Fruit fly (Drosophila melanogaster) whole organism, embryonic: ENCODE results near the gene SrpRbeta.

Experiments used
- C15 ChIP-seq: fragments of 200-800 bp; sonication (Bioruptor generic); IDR thresholded peaks from 3 replicates; pipeline ENCODE4 v1.3.6; 2022; ENCODE audit warnings: missing biosample characterization, missing genetic modification characterization
- CG10462 ChIP-seq: fragments of 200-800 bp; sonication (Bioruptor generic); optimal IDR thresholded peaks from 2 replicates; lab custom pipeline; 2016; ENCODE audit warnings: missing biosample characterization, missing genetic modification characterization
- CG11085 ChIP-seq: fragments of 200-800 bp; sonication (Bioruptor generic); IDR thresholded peaks from 2 replicates; pipeline ENCODE4 v1.3.6; 2022; ENCODE audit warnings: missing biosample characterization, missing genetic modification characterization
- CG13123 ChIP-seq: fragments of 200-800 bp; sonication (Bioruptor generic); optimal IDR thresholded peaks from 2 replicates; lab custom pipeline; 2016; ENCODE audit warnings: missing biosample characterization, missing genetic modification characterization
- CG14050 ChIP-seq: fragments of 200-800 bp; sonication (Bioruptor generic); IDR thresholded peaks from 3 replicates; pipeline ENCODE4 v1.3.6; 2022; ENCODE audit warnings: missing biosample characterization, missing genetic modification characterization
- CG15073 ChIP-seq: fragments of 200-800 bp; sonication (Bioruptor generic); optimal IDR thresholded peaks from 2 replicates; lab custom pipeline; 2016; ENCODE audit warnings: missing biosample characterization, missing genetic modification characterization
- CG16863 ChIP-seq: fragments of 200-800 bp; sonication (Bioruptor generic); optimal IDR thresholded peaks from 3 replicates; lab custom pipeline; 2016; ENCODE audit warnings: missing biosample characterization, missing genetic modification characterization
- CG18476 ChIP-seq: fragments of 200-800 bp; sonication (Bioruptor generic); optimal IDR thresholded peaks from 2 replicates; lab custom pipeline; 2016; ENCODE audit warnings: missing biosample characterization, mild to moderate bottlenecking, missing genetic modification characterization
- CG18764 ChIP-seq: fragments of 200-800 bp; sonication (Bioruptor generic); optimal IDR thresholded peaks from 3 replicates; lab custom pipeline; 2016; ENCODE audit warnings: missing biosample characterization, missing genetic modification characterization
- CG2889 ChIP-seq: fragments of 200-800 bp; sonication (Bioruptor generic); IDR thresholded peaks from 3 replicates; pipeline ENCODE4 v1.3.6; 2022; ENCODE audit warnings: missing biosample characterization, missing genetic modification characterization
- CG30020 ChIP-seq: fragments of 200-800 bp; optimal IDR thresholded peaks from 2 replicates; lab custom pipeline; 2019; ENCODE audit warnings: missing biosample characterization, mild to moderate bottlenecking, missing genetic modification characterization, moderate library complexity
- CG31224 ChIP-seq: fragments of 200-800 bp; sonication (Bioruptor generic); IDR thresholded peaks from 2 replicates; pipeline ENCODE4 v1.3.6; 2022; ENCODE audit warnings: missing biosample characterization, missing genetic modification characterization
- CG5245 ChIP-seq: fragments of 200-800 bp; sonication (Bioruptor generic); optimal IDR thresholded peaks from 3 replicates; lab custom pipeline; 2016; ENCODE audit warnings: missing biosample characterization, missing genetic modification characterization
- CG6813 ChIP-seq: fragments of 200-800 bp; sonication (Bioruptor generic); optimal IDR thresholded peaks from 2 replicates; lab custom pipeline; 2017; ENCODE audit warnings: missing biosample characterization, missing genetic modification characterization, mild to moderate bottlenecking, moderate library complexity, missing genetic modification reagents
- Chrac-16 ChIP-seq: fragments of 200-800 bp; sonication (Bioruptor generic); optimal IDR thresholded peaks from 3 replicates; lab custom pipeline; 2016; ENCODE audit warnings: missing biosample characterization, missing genetic modification characterization
- Doc3 ChIP-seq: fragments of 200-800 bp; sonication (Bioruptor generic); IDR thresholded peaks from 3 replicates; pipeline ENCODE4 v1.3.6; 2022; ENCODE audit warnings: missing biosample characterization, missing genetic modification characterization; ENCODE audit not compliant: partially characterized antibody
- Ets65A ChIP-seq: fragments of 200-800 bp; sonication (Bioruptor generic); peaks from one replicate; lab custom pipeline; 2016; ENCODE audit warnings: missing biosample characterization, missing genetic modification characterization
- HmgZ ChIP-seq: fragments of 200-800 bp; sonication (Bioruptor generic); optimal IDR thresholded peaks from 2 replicates; lab custom pipeline; 2018; ENCODE audit warnings: missing biosample characterization, mild to moderate bottlenecking, missing genetic modification characterization
- Hr39 ChIP-seq: fragments of >200 bp; optimal IDR thresholded peaks from 2 replicates; lab custom pipeline; 2017
- Med ChIP-seq: fragments of 200-800 bp; sonication (Bioruptor generic); peaks from one replicate; lab custom pipeline; 2016; ENCODE audit warnings: missing biosample characterization, missing genetic modification characterization, mild to moderate bottlenecking, inconsistent platforms, moderate library complexity
- NC2α ChIP-seq: fragments of 200-800 bp; sonication (Bioruptor generic); optimal IDR thresholded peaks from 2 replicates; lab custom pipeline; 2016; ENCODE audit warnings: missing biosample characterization, missing genetic modification characterization
- Oaz ChIP-seq: fragments of 200-800 bp; sonication (Bioruptor generic); IDR thresholded peaks from 2 replicates; pipeline ENCODE4 v1.3.6; 2022; ENCODE audit warnings: missing biosample characterization, missing genetic modification characterization
- Pdp1 ChIP-seq, 2 experiments: fragments of 200-800 bp; sonication (Bioruptor generic); optimal IDR thresholded peaks; 3 replicates each; lab custom pipeline; 2016; ENCODE audit warnings: missing biosample characterization in 2 of 2, missing genetic modification characterization in 2 of 2, mild to moderate bottlenecking in 1 of 2, moderate library complexity in 1 of 2
- Rfx ChIP-seq: fragments of 200-800 bp; sonication (Bioruptor generic); IDR thresholded peaks from 2 replicates; pipeline ENCODE4 v1.3.6; 2022; ENCODE audit warnings: missing biosample characterization, missing genetic modification characterization
- Rx ChIP-seq: fragments of 200-800 bp; sonication (Bioruptor generic); IDR thresholded peaks from 2 replicates; pipeline ENCODE4 v1.3.6; 2022; ENCODE audit warnings: missing biosample characterization, missing genetic modification characterization
- Ssrp ChIP-seq: fragments of 200-800 bp; sonication (Bioruptor generic); optimal IDR thresholded peaks from 2 replicates; lab custom pipeline; 2018; ENCODE audit warnings: missing biosample characterization, mild to moderate bottlenecking, missing genetic modification characterization, moderate library complexity
- TFAM ChIP-seq: fragments of 200-800 bp; sonication (Bioruptor generic); optimal IDR thresholded peaks from 2 replicates; lab custom pipeline; 2017; ENCODE audit warnings: missing biosample characterization, missing genetic modification characterization, inconsistent platforms
- ash1 ChIP-seq: fragments of 200-800 bp; sonication (Bioruptor generic); optimal IDR thresholded peaks from 2 replicates; lab custom pipeline; 2018; ENCODE audit warnings: missing biosample characterization, mild to moderate bottlenecking, missing genetic modification characterization
- cato ChIP-seq: fragments of 200-800 bp; sonication (Bioruptor generic); optimal IDR thresholded peaks from 2 replicates; lab custom pipeline; 2016; ENCODE audit warnings: missing biosample characterization, missing genetic modification characterization, borderline replicate concordance
- ci ChIP-seq: fragments of 200-800 bp; sonication (Bioruptor generic); IDR thresholded peaks from 3 replicates; pipeline ENCODE4 v1.3.6; 2022; ENCODE audit warnings: missing biosample characterization, missing genetic modification characterization
- dm ChIP-seq: fragments of 200-800 bp; sonication (Bioruptor generic); optimal IDR thresholded peaks from 3 replicates; lab custom pipeline; 2016; ENCODE audit warnings: missing biosample characterization, missing genetic modification characterization
- gem ChIP-seq: fragments of 200-800 bp; sonication (Bioruptor generic); optimal IDR thresholded peaks from 2 replicates; lab custom pipeline; 2019; ENCODE audit warnings: missing biosample characterization, mild to moderate bottlenecking, missing genetic modification characterization, moderate library complexity
- kah ChIP-seq: fragments of 200-800 bp; sonication (Bioruptor generic); optimal IDR thresholded peaks from 2 replicates; lab custom pipeline; 2018; ENCODE audit warnings: missing biosample characterization, mild to moderate bottlenecking, missing genetic modification characterization
- phol ChIP-seq: fragments of 200-800 bp; sonication (Bioruptor generic); optimal IDR thresholded peaks from 3 replicates; lab custom pipeline; 2018; ENCODE audit warnings: missing biosample characterization, mild to moderate bottlenecking, missing genetic modification characterization, moderate library complexity
- pum ChIP-seq: fragments of 200-800 bp; sonication (Bioruptor generic); optimal IDR thresholded peaks from 2 replicates; lab custom pipeline; 2016; ENCODE audit warnings: missing biosample characterization, missing genetic modification characterization
- sc ChIP-seq, 3 experiments: fragments of >200 bp in 2 of 3; fragments of 200-800 bp in 1 of 3; sonication (Bioruptor generic) in 1 of 3; optimal IDR thresholded peaks; 2 replicates in 2 of 3; 3 replicates in 1 of 3; lab custom pipeline; 2017; ENCODE audit warnings: mild to moderate bottlenecking in 1 of 3, missing biosample characterization in 1 of 3, missing genetic modification characterization in 1 of 3, missing genetic modification reagents in 1 of 3
- slp2 ChIP-seq: fragments of 200-800 bp; sonication (Bioruptor generic); optimal IDR thresholded peaks from 2 replicates; lab custom pipeline; 2016; ENCODE audit warnings: missing biosample characterization, missing genetic modification characterization
- z ChIP-seq: fragments of 200-800 bp; sonication (Bioruptor generic); IDR thresholded peaks from 3 replicates; pipeline ENCODE4 v1.3.6; 2022; ENCODE audit warnings: missing biosample characterization, missing genetic modification characterization

SrpRbeta gene

dm6 chr3L:8728181-8728580, 8.2 kb upstream of the SrpRbeta start, which contains the start of gene Cp15:
Gene Cp15, plus strand, starts transcription at chr3L:8728481.
- TF ChIP-seq CG13123 (GFP tag; lab: Kevin White, UChicago), result no peak
- no peak for TF ChIP-seq kah (GFP tag; lab: Kevin White, UChicago)
- TF ChIP-seq sc (optimal IDR thresholded peaks at IDR 0.05; lab: Kevin White, UChicago), result no peak
- TF ChIP-seq sc (GFP tag; optimal IDR thresholded peaks at IDR 0.05; lab: Kevin White, UChicago), result no peak
- no peak for TF ChIP-seq CG16863 (GFP tag; lab: Kevin White, UChicago)
- TF ChIP-seq C15 (GFP tag; lab: Robert Waterston, UW), result no peak
- TF ChIP-seq CG14050, result no peak
- TF ChIP-seq HmgZ (tag; lab: Kevin White, UChicago), result no peak
- TF ChIP-seq TFAM (GFP tag; lab: Kevin White, UChicago), result no peak
- TF ChIP-seq Rfx (GFP tag; lab: Robert Waterston, UW), result no peak
- TF ChIP-seq Rx (GFP tag; lab: Robert Waterston, UW), result no peak
- no peak for TF ChIP-seq Doc3 (GFP tag; lab: Robert Waterston, UW)
- TF ChIP-seq CG18764 (GFP tag; lab: Kevin White, UChicago), result no peak
- no peak for TF ChIP-seq ash1 (GFP tag; lab: Kevin White, UChicago)
- no peak for TF ChIP-seq dm (GFP tag; lab: Kevin White, UChicago)
- TF ChIP-seq CG18476 (GFP tag; lab: Kevin White, UChicago), result no peak
- TF ChIP-seq CG10462 (GFP tag; lab: Kevin White, UChicago), result no peak

- TF ChIP-seq CG15073 (GFP tag; lab: Kevin White, UChicago), result no peak
- TF ChIP-seq CG2889 (GFP tag; lab: Robert Waterston, UW), result no peak
- no peak for TF ChIP-seq Ssrp (tag; lab: Kevin White, UChicago)
- TF ChIP-seq cato (GFP tag; lab: Kevin White, UChicago), result no peak
- TF ChIP-seq slp2 (GFP tag; lab: Kevin White, UChicago), result no peak
- no peak for TF ChIP-seq pum (GFP tag; lab: Kevin White, UChicago)
- TF ChIP-seq Chrac-16 (GFP tag; lab: Kevin White, UChicago), result no peak
- TF ChIP-seq Hr39 (lab: Kevin White, UChicago), result no peak
- peak in 1 of 2 experiments; percentile 67 for TF ChIP-seq Pdp1 (GFP tag; optimal IDR thresholded peaks at IDR 0.05; lab: Kevin White, UChicago)
- TF ChIP-seq CG31224 (GFP tag; lab: Robert Waterston, UW), result no peak
- TF ChIP-seq NC2α (GFP tag; lab: Kevin White, UChicago), result no peak
- TF ChIP-seq Rfx (GFP tag; lab: Robert Waterston, UW), result no peak
- TF ChIP-seq ci, result peak; percentile 43; the same call in 1 of the 3 replicates
- no peak for TF ChIP-seq CG30020
- TF ChIP-seq Ets65A, result no peak
- no peak for TF ChIP-seq CG6813 (GFP tag; lab: Kevin White, UChicago)
- TF ChIP-seq Med (GFP tag; lab: Kevin White, UChicago), result peak; percentile 53
- TF ChIP-seq CG5245 (GFP tag; lab: Kevin White, UChicago), result no peak
- no peak for TF ChIP-seq gem (tag; lab: Kevin White, UChicago)
- TF ChIP-seq z (GFP tag; lab: Robert Waterston, UW), result no peak
- TF ChIP-seq CG11085 (GFP tag; lab: Robert Waterston, UW), result no peak
- TF ChIP-seq phol (tag; lab: Kevin White, UChicago), result no peak
Observed at dm6 chr3L:8726317-8726841, 6.4 kb upstream of the SrpRbeta start, which contains the start of gene Cp18. Gene Cp18, plus strand, starts transcription at chr3L:8726791.

- TF ChIP-seq Ets65A (peak; percentile 2), Oaz (GFP tag; lab: Robert Waterston, UW) (no peak)
Observed at dm6 chr3L:8725674-8726073, 5.6 kb upstream of the SrpRbeta start, which contains the start of gene CG43965. Gene CG43965, minus strand, starts transcription at chr3L:8725774.
